Worm (Caenorhabditis elegans): ENCODE data around the gene C39B5.6.

DNA sequence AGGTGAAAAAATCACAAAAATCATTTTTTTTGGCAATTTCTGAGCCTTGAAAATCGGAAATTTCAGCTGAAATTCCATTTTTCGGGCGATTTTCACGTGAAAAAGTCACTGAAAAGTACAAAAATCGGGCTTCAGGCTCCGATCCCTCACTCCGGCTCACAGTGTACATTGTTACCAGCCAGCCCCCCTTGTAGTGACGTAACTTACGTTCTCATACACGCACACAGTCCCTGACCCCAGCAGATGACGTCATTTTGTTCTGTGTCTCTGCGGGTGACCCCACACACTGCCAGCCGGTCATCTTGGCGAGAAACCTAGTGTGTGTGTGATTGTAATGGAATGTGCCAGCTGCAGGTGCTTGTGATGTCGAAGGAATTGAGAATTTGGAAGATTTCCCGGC lies 38.7 kb upstream of the C39B5.6 start:
- TF ChIP-seq elt-3 (tag; optimal IDR thresholded peaks at IDR 0.05) (no peak), sptf-1 (tag; optimal IDR thresholded peaks at IDR 0.05) (no peak), unc-62 (GFP tag; optimal IDR thresholded peaks at IDR 0.05) (no peak), zag-1 (tag; optimal IDR thresholded peaks at IDR 0.05) (no peak)
